Fruit fly (Drosophila melanogaster) whole organism, prepupa: ENCODE results near the gene CG12713.

Experiments
- Blimp-1 ChIP-seq: fragments of 200-800 bp; sonication (Bioruptor generic); optimal IDR thresholded peaks from 3 replicates; lab custom pipeline; 2017; ENCODE audit warnings: missing biosample characterization, missing genetic modification characterization, mild to moderate bottlenecking, moderate library complexity, missing genetic modification reagents
- CG10669 ChIP-seq: fragments of 200-800 bp; sonication (Bioruptor generic); optimal IDR thresholded peaks from 3 replicates; lab custom pipeline; 2018; ENCODE audit warnings: missing biosample characterization, mild to moderate bottlenecking, missing genetic modification characterization, moderate library complexity
- CG1621 ChIP-seq: fragments of 200-800 bp; sonication (Bioruptor generic); optimal IDR thresholded peaks from 3 replicates; lab custom pipeline; 2018; ENCODE audit warnings: missing biosample characterization, mild to moderate bottlenecking, missing genetic modification characterization
- Eip93F ChIP-seq: fragments of 200-800 bp; sonication (Bioruptor generic); optimal IDR thresholded peaks from 2 replicates; lab custom pipeline; 2016; ENCODE audit warnings: missing biosample characterization, mild to moderate bottlenecking, missing genetic modification characterization
- Ets21C ChIP-seq: fragments of 200-800 bp; sonication (Bioruptor generic); optimal IDR thresholded peaks from 3 replicates; lab custom pipeline; 2016; ENCODE audit warnings: missing biosample characterization, missing genetic modification characterization
- Hr4 ChIP-seq: fragments of 200-800 bp; sonication (Bioruptor generic); optimal IDR thresholded peaks from 3 replicates; lab custom pipeline; 2016; ENCODE audit warnings: missing biosample characterization, missing genetic modification characterization
- Sox102F ChIP-seq: fragments of 200-800 bp; sonication (Bioruptor generic); optimal IDR thresholded peaks from 2 replicates; lab custom pipeline; 2016; ENCODE audit warnings: missing biosample characterization, mild to moderate bottlenecking, missing genetic modification characterization
- Sox14 ChIP-seq: fragments of 200-800 bp; sonication (Bioruptor generic); optimal IDR thresholded peaks from 3 replicates; lab custom pipeline; 2016; ENCODE audit warnings: missing biosample characterization, missing genetic modification characterization
- acj6 ChIP-seq: fragments of 200-800 bp; sonication (Bioruptor generic); optimal IDR thresholded peaks from 3 replicates; lab custom pipeline; 2016; ENCODE audit warnings: missing biosample characterization, missing genetic modification characterization
- eg ChIP-seq: fragments of 200-800 bp; sonication (Bioruptor generic); IDR thresholded peaks from 3 replicates; pipeline ENCODE4 v1.3.6; 2022; ENCODE audit warnings: missing biosample characterization, missing genetic modification characterization
- lz ChIP-seq: fragments of 200-800 bp; sonication (Bioruptor generic); optimal IDR thresholded peaks from 3 replicates; lab custom pipeline; 2016; ENCODE audit warnings: missing biosample characterization, missing genetic modification characterization

DNA sequence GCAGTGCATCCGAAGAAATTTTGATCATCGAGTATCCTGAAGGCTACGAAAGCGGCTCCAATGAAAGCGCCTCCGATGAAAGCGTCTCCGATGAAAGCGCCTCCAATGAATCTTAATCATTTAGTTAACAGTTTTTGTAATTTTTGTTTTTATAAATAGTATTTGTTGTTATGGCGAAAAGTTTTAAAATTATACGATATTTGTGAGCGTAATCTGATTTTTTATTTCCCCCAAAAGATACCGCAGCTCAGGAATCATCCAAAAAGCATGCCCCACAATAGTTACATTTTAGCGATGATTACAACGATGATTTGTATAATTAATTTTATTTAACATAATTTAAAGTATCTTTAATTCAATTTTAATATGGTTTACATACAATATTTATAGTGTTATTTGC is 22.5 kb upstream of the CG12713 start:
- TF ChIP-seq Eip93F (GFP tag; lab: Kevin White, UChicago) (no peak), acj6 (GFP tag; lab: Kevin White, UChicago) (no peak), Blimp-1 (GFP tag; lab: Kevin White, UChicago) (no peak), Hr4 (GFP tag; lab: Kevin White, UChicago) (no peak), eg (no peak), Ets21C (GFP tag; lab: Kevin White, UChicago) (no peak), Sox102F (no peak), CG1621 (tag; lab: Kevin White, UChicago) (no peak), Sox14 (GFP tag; lab: Kevin White, UChicago) (no peak), CG10669 (GFP tag; lab: Kevin White, UChicago) (no peak), lz (no peak)
